Worm (Caenorhabditis elegans) whole organism, young adult: ENCODE data around the gene dao-2.

Experiments used
- B0019.2 ChIP-seq: fragments of 200-800 bp; sonication (Bioruptor generic); conservative IDR thresholded peaks from 2 replicates; pipeline ENCODE4 v1.3.6; 2022; ENCODE audit warnings: missing genetic modification reagents, missing genetic modification characterization, missing compliant biosample characterization
- B0261.1 ChIP-seq: sonication (generic microtip); optimal IDR thresholded peaks from 2 replicates; lab custom pipeline; 2016; ENCODE audit warnings: mild to moderate bottlenecking, missing genetic modification characterization, moderate library complexity, missing compliant biosample characterization
- C17E4.6 ChIP-seq: fragments of 200-800 bp; sonication (Bioruptor generic); IDR thresholded peaks from 2 replicates; pipeline ENCODE4 v1.3.6; 2022; ENCODE audit warnings: missing genetic modification reagents, missing genetic modification characterization, missing compliant biosample characterization
- F22D6.2 ChIP-seq: sonication (generic microtip); optimal IDR thresholded peaks from 2 replicates; lab custom pipeline; 2016; ENCODE audit warnings: mild to moderate bottlenecking, missing genetic modification characterization, missing compliant biosample characterization
- F39B2.1 ChIP-seq: fragments of 200-800 bp; sonication (Bioruptor generic); IDR thresholded peaks from 2 replicates; pipeline ENCODE4 v1.3.6; 2022; ENCODE audit warnings: missing genetic modification reagents, missing genetic modification characterization, missing compliant biosample characterization
- F49E8.2 ChIP-seq: sonication (generic microtip); optimal IDR thresholded peaks from 3 replicates; lab custom pipeline; 2017; ENCODE audit warnings: missing genetic modification characterization, mild to moderate bottlenecking, missing compliant biosample characterization, antibody characterized with exemption, moderate library complexity; ENCODE audit not compliant: insufficient read depth
- F52B5.7 ChIP-seq: sonication (generic microtip); optimal IDR thresholded peaks from 2 replicates; lab custom pipeline; 2016; ENCODE audit warnings: mild to moderate bottlenecking, missing genetic modification characterization, missing compliant biosample characterization
- Y67H2A.10 ChIP-seq: fragments of 200-800 bp; sonication (Bioruptor generic); conservative IDR thresholded peaks from 2 replicates; pipeline ENCODE4 v1.3.6; 2022; ENCODE audit warnings: missing genetic modification reagents, missing genetic modification characterization, missing compliant biosample characterization
- ama-1 ChIP-seq, 3 experiments: fragments of 150-350 bp in 1 of 3; sonication (generic microtip) in 2 of 3; optimal IDR thresholded peaks; 2 replicates each; lab custom pipeline; 2014 to 2018; ENCODE audit warnings: missing biosample characterization in 2 of 3, missing genetic modification characterization in 2 of 3, missing genetic modification reagents in 2 of 3
- aptf-2 ChIP-seq: fragments of 200-800 bp; sonication (Bioruptor generic); conservative IDR thresholded peaks from 2 replicates; pipeline ENCODE4 v1.3.6; 2022; ENCODE audit warnings: missing genetic modification reagents, missing genetic modification characterization, missing compliant biosample characterization
- bed-1 ChIP-seq: fragments of 200-800 bp; sonication (Bioruptor generic); IDR thresholded peaks from 2 replicates; pipeline ENCODE4 v1.3.6; 2022; ENCODE audit warnings: missing genetic modification reagents, missing genetic modification characterization, missing compliant biosample characterization
- ccch-3 ChIP-seq: fragments of 200-800 bp; sonication (Bioruptor generic); optimal IDR thresholded peaks from 2 replicates; lab custom pipeline; 2018; ENCODE audit warnings: mild to moderate bottlenecking, missing genetic modification characterization, missing compliant biosample characterization
- cebp-1 ChIP-seq, 2 experiments: fragments of 200-800 bp in 1 of 2; sonication (Bioruptor generic) in 1 of 2; sonication (generic microtip) in 1 of 2; IDR thresholded peaks in 1 of 2; optimal IDR thresholded peaks in 1 of 2; 2 replicates each; pipeline versions ENCODE4 v1.3.6 to Lab custom; 2017 to 2022; ENCODE audit warnings: missing compliant biosample characterization in 2 of 2, missing genetic modification characterization in 2 of 2, mild to moderate bottlenecking in 1 of 2, missing genetic modification reagents in 1 of 2, moderate library complexity in 1 of 2
- ceh-58 ChIP-seq: fragments of 200-800 bp; sonication (Bioruptor generic); IDR thresholded peaks from 2 replicates; pipeline ENCODE4 v1.3.6; 2022; ENCODE audit warnings: missing genetic modification characterization, missing compliant biosample characterization
- dox-1 ChIP-seq: fragments of 200-800 bp; sonication (Bioruptor generic); IDR thresholded peaks from 2 replicates; pipeline ENCODE4 v1.3.6; 2022; ENCODE audit warnings: missing genetic modification reagents, missing genetic modification characterization, missing compliant biosample characterization
- efl-1 ChIP-seq: fragments of 150-350 bp; optimal IDR thresholded peaks from 2 replicates; lab custom pipeline; 2014; ENCODE audit warnings: missing biosample characterization, missing genetic modification reagents, missing genetic modification characterization
- egl-18 ChIP-seq: fragments of 200-800 bp; sonication (Bioruptor generic); IDR thresholded peaks from 2 replicates; pipeline ENCODE4 v1.3.6; 2022; ENCODE audit warnings: missing genetic modification reagents, missing genetic modification characterization, missing compliant biosample characterization
- egl-44 ChIP-seq: fragments of 200-800 bp; sonication (Bioruptor generic); IDR thresholded peaks from 2 replicates; pipeline ENCODE4 v1.3.6; 2022; ENCODE audit warnings: missing genetic modification reagents, missing genetic modification characterization, missing compliant biosample characterization
- egrh-3 ChIP-seq: fragments of 200-800 bp; sonication (Bioruptor generic); IDR thresholded peaks from 2 replicates; pipeline ENCODE4 v1.3.6; 2022; ENCODE audit warnings: missing genetic modification reagents, missing genetic modification characterization, missing compliant biosample characterization
- ets-4 ChIP-seq: fragments of 200-800 bp; sonication (Bioruptor generic); optimal IDR thresholded peaks from 2 replicates; lab custom pipeline; 2018; ENCODE audit warnings: mild to moderate bottlenecking, missing genetic modification characterization, missing compliant biosample characterization
- gei-17 ChIP-seq: fragments of 200-800 bp; sonication (Bioruptor generic); optimal IDR thresholded peaks from 2 replicates; lab custom pipeline; 2018; ENCODE audit warnings: mild to moderate bottlenecking, missing genetic modification characterization, missing compliant biosample characterization
- hlh-12 ChIP-seq: sonication (generic microtip); optimal IDR thresholded peaks from 2 replicates; lab custom pipeline; 2016; ENCODE audit warnings: missing genetic modification characterization, missing compliant biosample characterization
- hlh-26 ChIP-seq: fragments of 200-800 bp; sonication (Bioruptor generic); conservative IDR thresholded peaks from 2 replicates; pipeline ENCODE4 v1.3.6; 2022; ENCODE audit warnings: missing genetic modification reagents, missing genetic modification characterization, missing compliant biosample characterization
- hmg-20 ChIP-seq: fragments of 200-800 bp; sonication (Bioruptor generic); IDR thresholded peaks from 2 replicates; pipeline ENCODE4 v1.3.6; 2022; ENCODE audit warnings: missing genetic modification reagents, missing genetic modification characterization, missing compliant biosample characterization
- hsf-1 ChIP-seq: fragments of 200-800 bp; sonication (Bioruptor generic); IDR thresholded peaks from 2 replicates; pipeline ENCODE4 v1.3.6; 2022; ENCODE audit warnings: missing genetic modification reagents, missing genetic modification characterization, missing compliant biosample characterization
- lag-1 ChIP-seq: fragments of 200-800 bp; sonication (Bioruptor generic); IDR thresholded peaks from 2 replicates; pipeline ENCODE4 v1.3.6; 2022; ENCODE audit warnings: missing genetic modification reagents, missing genetic modification characterization, missing compliant biosample characterization
- let-526 ChIP-seq: fragments of 200-800 bp; sonication (Bioruptor generic); IDR thresholded peaks from 2 replicates; pipeline ENCODE4 v1.3.6; 2022; ENCODE audit warnings: missing genetic modification reagents, missing genetic modification characterization, missing compliant biosample characterization
- lin-40 ChIP-seq: sonication (generic microtip); optimal IDR thresholded peaks from 2 replicates; lab custom pipeline; 2016; ENCODE audit warnings: missing genetic modification characterization, mild to moderate bottlenecking, missing compliant biosample characterization, missing genotype, missing genetic modification reagents
- lsl-1 ChIP-seq: fragments of 200-800 bp; sonication (Bioruptor generic); optimal IDR thresholded peaks from 2 replicates; lab custom pipeline; 2018; ENCODE audit warnings: mild to moderate bottlenecking, missing genetic modification characterization, moderate library complexity, missing compliant biosample characterization
- lsy-27 ChIP-seq: sonication (generic microtip); optimal IDR thresholded peaks from 2 replicates; lab custom pipeline; 2017; ENCODE audit warnings: missing genetic modification characterization, mild to moderate bottlenecking, missing compliant biosample characterization, antibody characterized with exemption, missing genotype, borderline replicate concordance; ENCODE audit not compliant: insufficient read depth
- madf-3 ChIP-seq: fragments of 200-800 bp; sonication (Bioruptor generic); IDR thresholded peaks from 2 replicates; pipeline ENCODE4 v1.3.6; 2022; ENCODE audit warnings: missing genetic modification reagents, missing genetic modification characterization, missing compliant biosample characterization
- madf-6 ChIP-seq: fragments of 200-800 bp; sonication (Bioruptor generic); IDR thresholded peaks from 2 replicates; pipeline ENCODE4 v1.3.6; 2022; ENCODE audit warnings: missing genetic modification reagents, missing genetic modification characterization, missing compliant biosample characterization
- madf-8 ChIP-seq: fragments of 200-800 bp; sonication (Bioruptor generic); conservative IDR thresholded peaks from 2 replicates; pipeline ENCODE4 v1.3.6; 2022; ENCODE audit warnings: missing genetic modification reagents, missing genetic modification characterization, missing compliant biosample characterization
- mcd-1 ChIP-seq: fragments of 200-800 bp; sonication (Bioruptor generic); IDR thresholded peaks from 2 replicates; pipeline ENCODE4 v1.3.6; 2022; ENCODE audit warnings: missing genetic modification reagents, missing genetic modification characterization, missing compliant biosample characterization
- mxl-1 ChIP-seq: sonication (generic microtip); optimal IDR thresholded peaks from 2 replicates; lab custom pipeline; 2016; ENCODE audit warnings: missing genetic modification characterization, missing compliant biosample characterization
- nhr-80 ChIP-seq: sonication (generic microtip); optimal IDR thresholded peaks from 2 replicates; lab custom pipeline; 2016; ENCODE audit warnings: missing genetic modification characterization, missing compliant biosample characterization
- pbrm-1 ChIP-seq: fragments of 200-800 bp; sonication (Bioruptor generic); IDR thresholded peaks from 2 replicates; pipeline ENCODE4 v1.3.6; 2022; ENCODE audit warnings: missing genetic modification reagents, missing genetic modification characterization, missing compliant biosample characterization
- repo-1 ChIP-seq: sonication (generic microtip); optimal IDR thresholded peaks from 2 replicates; lab custom pipeline; 2017; ENCODE audit warnings: mild to moderate bottlenecking, missing genetic modification characterization, missing compliant biosample characterization
- sdz-38 ChIP-seq: sonication (generic microtip); optimal IDR thresholded peaks from 2 replicates; lab custom pipeline; 2016; ENCODE audit warnings: missing genotype, missing genetic modification characterization, missing compliant biosample characterization
- snpc-1.1 ChIP-seq: sonication (generic microtip); optimal IDR thresholded peaks from 2 replicates; lab custom pipeline; 2017; ENCODE audit warnings: missing genetic modification characterization, mild to moderate bottlenecking, missing compliant biosample characterization, antibody characterized with exemption, moderate library complexity, missing genotype, missing genetic modification reagents; ENCODE audit not compliant: insufficient read depth
- snpc-3.4 ChIP-seq: sonication (generic microtip); optimal IDR thresholded peaks from 2 replicates; lab custom pipeline; 2017; ENCODE audit warnings: missing genetic modification characterization, mild to moderate bottlenecking, missing compliant biosample characterization, antibody characterized with exemption, moderate library complexity, missing genotype, missing genetic modification reagents
- sptf-2 ChIP-seq: fragments of 200-800 bp; sonication (Bioruptor generic); optimal IDR thresholded peaks from 2 replicates; lab custom pipeline; 2018; ENCODE audit warnings: mild to moderate bottlenecking, missing genetic modification characterization, missing compliant biosample characterization
- tbx-9 ChIP-seq: sonication (generic microtip); optimal IDR thresholded peaks from 2 replicates; lab custom pipeline; 2016; ENCODE audit warnings: borderline replicate concordance, missing genetic modification characterization, inconsistent platforms, missing compliant biosample characterization
- tlf-1 ChIP-seq: fragments of 200-800 bp; sonication (Bioruptor generic); optimal IDR thresholded peaks from 2 replicates; lab custom pipeline; 2018; ENCODE audit warnings: mild to moderate bottlenecking, missing genetic modification characterization, missing compliant biosample characterization
- ztf-22 ChIP-seq: fragments of 200-800 bp; sonication (Bioruptor generic); optimal IDR thresholded peaks from 2 replicates; lab custom pipeline; 2018; ENCODE audit warnings: mild to moderate bottlenecking, missing genetic modification characterization, moderate library complexity, missing compliant biosample characterization
- ztf-26 ChIP-seq: sonication (generic microtip); optimal IDR thresholded peaks from 2 replicates; lab custom pipeline; 2017; ENCODE audit warnings: missing genetic modification characterization, missing compliant biosample characterization
- ztf-3 ChIP-seq: fragments of 200-800 bp; sonication (Bioruptor generic); optimal IDR thresholded peaks from 2 replicates; lab custom pipeline; 2018; ENCODE audit warnings: mild to moderate bottlenecking, missing genetic modification characterization, missing compliant biosample characterization
- ztf-6 ChIP-seq: fragments of 200-800 bp; sonication (Bioruptor generic); IDR thresholded peaks from 2 replicates; pipeline ENCODE4 v1.3.6; 2022; ENCODE audit warnings: missing genetic modification reagents, missing genetic modification characterization, missing compliant biosample characterization

The dao-2 gene

ce11 chrII:4604680-4605079 is 41.9 kb downstream of the dao-2 start (continued):
- TF ChIP-seq mcd-1 (GFP tag; lab: Robert Waterston, UW), result no peak; the same call in 1 of the 2 replicates
- peak; percentile 58; the same call in 1 of the 2 replicates for TF ChIP-seq pbrm-1
- TF ChIP-seq lin-40 (tag; lab: Kevin White, UChicago), result no peak
- no peak for TF ChIP-seq snpc-3.4 (tag; lab: Kevin White, UChicago)
- TF ChIP-seq F52B5.7 (tag; lab: Kevin White, UChicago), result no peak
- no peak for TF ChIP-seq hlh-26 (GFP tag; lab: Robert Waterston, UW)
- no peak for TF ChIP-seq hlh-12
- TF ChIP-seq B0261.1 (tag; lab: Kevin White, UChicago), result no peak
- TF ChIP-seq mxl-1 (tag; lab: Kevin White, UChicago), result no peak
- TF ChIP-seq cebp-1 (GFP tag; IDR thresholded peaks at IDR 0.05; lab: Robert Waterston, UW), result no peak
- no peak for TF ChIP-seq cebp-1 (tag; optimal IDR thresholded peaks at IDR 0.05; lab: Kevin White, UChicago)
- TF ChIP-seq ztf-26 (tag; lab: Kevin White, UChicago), result no peak
- TF ChIP-seq dox-1, result peak; percentile 42; the same call in 1 of the 2 replicates
- TF ChIP-seq F49E8.2 (tag; lab: Kevin White, UChicago), result peak; percentile 46
- TF ChIP-seq snpc-1.1, result no peak
- TF ChIP-seq madf-8 (GFP tag; lab: Robert Waterston, UW), result peak; percentile 98
- TF ChIP-seq lsy-27 (tag; lab: Kevin White, UChicago), result no peak
- no peak for TF ChIP-seq let-526 (GFP tag; lab: Robert Waterston, UW)
- TF ChIP-seq ztf-22, result no peak
- no peak for TF ChIP-seq C17E4.6 (GFP tag; lab: Robert Waterston, UW)
- no peak for TF ChIP-seq ccch-3
- TF ChIP-seq madf-6 (GFP tag; lab: Robert Waterston, UW), result peak; percentile 98
- TF ChIP-seq F22D6.2 (tag; lab: Kevin White, UChicago), result no peak
- no peak for TF ChIP-seq tbx-9
- no peak for TF ChIP-seq egl-44 (GFP tag; lab: Robert Waterston, UW)
- no peak for TF ChIP-seq ztf-6
- peak; percentile 42; the same call in 1 of the 2 replicates for TF ChIP-seq hsf-1 (GFP tag; lab: Robert Waterston, UW)
- TF ChIP-seq bed-1 (GFP tag; lab: Robert Waterston, UW), result no peak
- TF ChIP-seq egl-18 (GFP tag; lab: Robert Waterston, UW), result no peak
- TF ChIP-seq sdz-38, result no peak
- no peak for TF ChIP-seq ceh-58 (GFP tag; lab: Robert Waterston, UW)
- TF ChIP-seq madf-3, result no peak
- no peak for TF ChIP-seq tlf-1 (GFP tag; lab: Kevin White, UChicago)
- no peak for TF ChIP-seq aptf-2 (GFP tag; lab: Robert Waterston, UW)
- TF ChIP-seq egrh-3, result no peak
- no peak for TF ChIP-seq hmg-20 (GFP tag; lab: Robert Waterston, UW)
- TF ChIP-seq gei-17 (GFP tag; lab: Kevin White, UChicago), result no peak
- TF ChIP-seq ztf-3 (GFP tag; lab: Kevin White, UChicago), result no peak
- no peak for TF ChIP-seq ets-4 (GFP tag; lab: Kevin White, UChicago)
- TF ChIP-seq repo-1 (tag; lab: Kevin White, UChicago), result no peak
- no peak for TF ChIP-seq Y67H2A.10 (GFP tag; lab: Robert Waterston, UW)
- peak; percentile 99 for TF ChIP-seq lsl-1 (GFP tag; lab: Kevin White, UChicago)
- TF ChIP-seq F39B2.1, result no peak
- no peak for TF ChIP-seq lag-1 (GFP tag; lab: Robert Waterston, UW)
- peak; percentile 67 for TF ChIP-seq B0019.2 (GFP tag; lab: Robert Waterston, UW)
- no peak for TF ChIP-seq ama-1 (optimal IDR thresholded peaks at IDR 0.05; lab: Kevin White, UChicago)
- TF ChIP-seq ama-1 (GFP tag; optimal IDR thresholded peaks at IDR 0.05; lab: Kevin White, UChicago), result no peak
- no peak for TF ChIP-seq sptf-2 (GFP tag; lab: Kevin White, UChicago)
- peak; percentile 42 for TF ChIP-seq efl-1 (GFP tag; lab: Kevin White, UChicago)
- no peak for TF ChIP-seq nhr-80 (tag; lab: Kevin White, UChicago)
